Worm (Caenorhabditis elegans) whole organism, late embryonic: ENCODE results near the gene kgb-1.

Experiments
- K02D7.2 ChIP-seq: sonication (generic microtip); optimal IDR thresholded peaks from 2 replicates; lab custom pipeline; 2017; ENCODE audit warnings: mild to moderate bottlenecking, missing genetic modification characterization, missing compliant biosample characterization
- K09A11.1 ChIP-seq: sonication (generic microtip); optimal IDR thresholded peaks from 2 replicates; lab custom pipeline; 2017; ENCODE audit warnings: antibody characterized with exemption, mild to moderate bottlenecking, missing genetic modification characterization, missing compliant biosample characterization; ENCODE audit not compliant: insufficient read depth
- Y22D7AL.16 ChIP-seq: sonication (generic microtip); optimal IDR thresholded peaks from 2 replicates; lab custom pipeline; 2016; ENCODE audit warnings: missing genetic modification characterization, missing compliant biosample characterization
- ceh-14 ChIP-seq: sonication (generic microtip); optimal IDR thresholded peaks from 2 replicates; lab custom pipeline; 2016; ENCODE audit warnings: missing genotype, missing genetic modification characterization, missing compliant biosample characterization
- ceh-18 ChIP-seq: sonication (generic microtip); optimal IDR thresholded peaks from 2 replicates; lab custom pipeline; 2016; ENCODE audit warnings: missing genetic modification characterization, missing compliant biosample characterization
- ceh-31 ChIP-seq: sonication (generic microtip); optimal IDR thresholded peaks from 2 replicates; lab custom pipeline; 2016; ENCODE audit warnings: missing genetic modification characterization, missing compliant biosample characterization
- ceh-34 ChIP-seq: sonication (generic microtip); optimal IDR thresholded peaks from 2 replicates; lab custom pipeline; 2016; ENCODE audit warnings: mild to moderate bottlenecking, missing genetic modification characterization, missing compliant biosample characterization
- ceh-45 ChIP-seq: fragments of 200-800 bp; sonication (Bioruptor generic); IDR thresholded peaks from 2 replicates; pipeline ENCODE4 v1.3.6; 2022; ENCODE audit warnings: missing genetic modification reagents, missing genetic modification characterization, missing compliant biosample characterization
- ceh-48 ChIP-seq: sonication (generic microtip); optimal IDR thresholded peaks from 2 replicates; lab custom pipeline; 2016; ENCODE audit warnings: missing genetic modification characterization, inconsistent platforms, missing compliant biosample characterization
- ceh-6 ChIP-seq: fragments of 200-800 bp; sonication (Bioruptor generic); optimal IDR thresholded peaks from 2 replicates; lab custom pipeline; 2018; ENCODE audit warnings: mild to moderate bottlenecking, missing genetic modification characterization, missing compliant biosample characterization
- ceh-9 ChIP-seq: sonication (generic microtip); optimal IDR thresholded peaks from 2 replicates; lab custom pipeline; 2016; ENCODE audit warnings: mild to moderate bottlenecking, missing genetic modification characterization, inconsistent platforms, missing compliant biosample characterization
- dve-1 ChIP-seq: sonication (generic microtip); optimal IDR thresholded peaks from 2 replicates; lab custom pipeline; 2017; ENCODE audit warnings: antibody characterized with exemption, mild to moderate bottlenecking, missing genetic modification characterization, missing compliant biosample characterization
- elt-2 ChIP-seq: sonication (generic microtip); optimal IDR thresholded peaks from 2 replicates; lab custom pipeline; 2016; ENCODE audit warnings: missing genetic modification reagents, missing genetic modification characterization, missing compliant biosample characterization
- ets-4 ChIP-seq: sonication (generic microtip); optimal IDR thresholded peaks from 2 replicates; lab custom pipeline; 2016; ENCODE audit warnings: missing genetic modification characterization, missing compliant biosample characterization
- fax-1 ChIP-seq: sonication (generic microtip); optimal IDR thresholded peaks from 2 replicates; lab custom pipeline; 2016; ENCODE audit warnings: missing genotype, missing genetic modification characterization, missing compliant biosample characterization
- fkh-10 ChIP-seq: fragments of 150-350 bp; optimal IDR thresholded peaks from 2 replicates; lab custom pipeline; 2014; ENCODE audit warnings: missing biosample characterization, missing genetic modification reagents, missing genetic modification characterization
- gmeb-2 ChIP-seq: sonication (generic microtip); optimal IDR thresholded peaks from 2 replicates; lab custom pipeline; 2016; ENCODE audit warnings: missing genetic modification characterization, inconsistent platforms, missing compliant biosample characterization
- hlh-13 ChIP-seq: fragments of 200-800 bp; sonication (Bioruptor generic); optimal IDR thresholded peaks from 2 replicates; lab custom pipeline; 2018; ENCODE audit warnings: mild to moderate bottlenecking, missing genetic modification characterization, missing compliant biosample characterization
- hlh-6 ChIP-seq: sonication (generic microtip); optimal IDR thresholded peaks from 2 replicates; lab custom pipeline; 2016; ENCODE audit warnings: missing genotype, missing genetic modification characterization, missing compliant biosample characterization
- lin-11 ChIP-seq: fragments of 200-800 bp; sonication (Bioruptor generic); optimal IDR thresholded peaks from 2 replicates; lab custom pipeline; 2018; ENCODE audit warnings: mild to moderate bottlenecking, missing genetic modification characterization, missing compliant biosample characterization
- mec-3 ChIP-seq: sonication (generic microtip); optimal IDR thresholded peaks from 2 replicates; lab custom pipeline; 2016; ENCODE audit warnings: borderline replicate concordance, missing genetic modification characterization, missing compliant biosample characterization
- nfya-1 ChIP-seq: sonication (generic microtip); optimal IDR thresholded peaks from 2 replicates; lab custom pipeline; 2017; ENCODE audit warnings: missing genetic modification characterization, mild to moderate bottlenecking, missing compliant biosample characterization, antibody characterized with exemption, moderate library complexity
- nhr-11 ChIP-seq: fragments of 150-350 bp; optimal IDR thresholded peaks from 2 replicates; lab custom pipeline; 2014; ENCODE audit warnings: missing biosample characterization, missing genetic modification characterization
- npax-4 ChIP-seq: sonication (generic microtip); optimal IDR thresholded peaks from 2 replicates; lab custom pipeline; 2016; ENCODE audit warnings: missing genetic modification characterization, missing compliant biosample characterization
- pax-1 ChIP-seq: fragments of 150-350 bp; optimal IDR thresholded peaks from 2 replicates; lab custom pipeline; 2014; ENCODE audit warnings: missing biosample characterization, missing genetic modification characterization
- pha-4 ChIP-seq: fragments of 150-350 bp; optimal IDR thresholded peaks from 2 replicates; lab custom pipeline; 2018; ENCODE audit warnings: missing biosample characterization, missing genetic modification reagents, missing genetic modification characterization
- pros-1 ChIP-seq: fragments of 150-350 bp; optimal IDR thresholded peaks from 2 replicates; lab custom pipeline; 2014; ENCODE audit warnings: missing biosample characterization, missing genetic modification reagents, missing genetic modification characterization
- rnt-1 ChIP-seq: sonication (generic microtip); optimal IDR thresholded peaks from 2 replicates; lab custom pipeline; 2016; ENCODE audit warnings: missing genetic modification characterization, missing compliant biosample characterization
- sox-2 ChIP-seq: fragments of 200-800 bp; sonication (Bioruptor generic); IDR thresholded peaks from 2 replicates; pipeline ENCODE4 v1.3.6; 2022; ENCODE audit warnings: missing genetic modification reagents, missing genetic modification characterization, missing compliant biosample characterization
- sox-4 ChIP-seq: sonication (generic microtip); optimal IDR thresholded peaks from 2 replicates; lab custom pipeline; 2017; ENCODE audit warnings: mild to moderate bottlenecking, missing genetic modification characterization, inconsistent platforms, missing compliant biosample characterization
- tbx-2 ChIP-seq: sonication (generic microtip); optimal IDR thresholded peaks from 2 replicates; lab custom pipeline; 2016; ENCODE audit warnings: missing genetic modification characterization, missing compliant biosample characterization
- tbx-7 ChIP-seq: sonication (generic microtip); optimal IDR thresholded peaks from 2 replicates; lab custom pipeline; 2016; ENCODE audit warnings: missing genotype, missing genetic modification characterization, missing compliant biosample characterization
- ttx-3 ChIP-seq: sonication (generic microtip); optimal IDR thresholded peaks from 2 replicates; lab custom pipeline; 2016; ENCODE audit warnings: missing genetic modification reagents, missing genetic modification characterization, missing compliant biosample characterization
- unc-3 ChIP-seq, 2 experiments: fragments of 200-800 bp in 1 of 2; sonication (Bioruptor generic) in 1 of 2; sonication (generic microtip) in 1 of 2; conservative IDR thresholded peaks in 1 of 2; optimal IDR thresholded peaks in 1 of 2; 2 replicates each; pipeline versions ENCODE4 v1.3.6 to Lab custom; 2016 to 2022; ENCODE audit warnings: missing compliant biosample characterization in 2 of 2, missing genetic modification characterization in 2 of 2, missing genetic modification reagents in 1 of 2
- unc-42 ChIP-seq: sonication (generic microtip); optimal IDR thresholded peaks from 2 replicates; lab custom pipeline; 2016; ENCODE audit warnings: missing genotype, missing genetic modification characterization, missing compliant biosample characterization
- unc-86 ChIP-seq: sonication (generic microtip); optimal IDR thresholded peaks from 2 replicates; lab custom pipeline; 2016; ENCODE audit warnings: missing genetic modification characterization, missing compliant biosample characterization
- ztf-16 ChIP-seq: sonication (generic microtip); optimal IDR thresholded peaks from 2 replicates; lab custom pipeline; 2017; ENCODE audit warnings: missing genetic modification characterization, missing compliant biosample characterization

The kgb-1 gene

DNA sequence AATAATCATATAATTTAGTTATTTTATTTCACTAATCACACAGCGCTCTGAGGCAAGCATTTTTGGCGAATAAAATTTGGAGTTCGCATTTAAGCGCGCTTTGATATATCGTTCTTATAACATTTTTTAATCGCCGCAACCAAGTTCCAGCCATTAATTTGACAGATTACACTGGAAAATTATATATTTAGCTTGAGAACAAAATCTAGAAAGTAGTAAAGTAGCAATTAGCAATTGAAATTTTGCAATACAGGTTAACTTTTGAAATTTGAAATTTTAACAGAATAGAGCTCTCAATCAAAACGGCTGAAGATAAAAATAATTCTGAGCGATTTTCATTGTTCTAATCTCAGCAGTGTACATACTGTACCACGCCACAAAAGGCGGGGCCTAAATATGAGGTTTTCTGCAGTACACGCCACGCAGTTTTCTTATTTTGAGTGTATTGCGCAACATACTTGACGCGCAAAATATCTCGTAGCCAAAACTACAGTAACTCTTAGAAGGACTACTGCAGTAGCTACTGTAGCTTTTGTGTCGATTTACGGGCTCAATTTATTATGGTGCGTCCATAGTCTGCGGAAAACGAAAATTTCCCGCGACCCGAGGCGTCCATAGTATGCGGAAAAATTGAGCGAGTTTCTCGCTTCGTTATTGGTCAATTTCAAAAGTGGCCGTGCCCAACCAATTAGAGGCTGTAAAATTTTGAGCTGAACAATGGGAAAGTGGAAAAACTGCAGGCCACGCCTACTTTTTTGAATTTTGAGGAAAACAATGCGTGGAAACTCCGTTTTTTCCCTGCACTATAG lies 17.5 kb upstream of the kgb-1 start:
- TF ChIP-seq hlh-13 (no peak), fkh-10 (GFP tag; lab: Kevin White, UChicago) (no peak), ceh-14 (no peak), unc-42 (tag; lab: Kevin White, UChicago) (no peak), pax-1 (tag; lab: Kevin White, UChicago) (no peak), K02D7.2 (no peak), lin-11 (tag; lab: Kevin White, UChicago) (no peak), tbx-2 (tag; lab: Kevin White, UChicago) (no peak), hlh-6 (tag; lab: Kevin White, UChicago) (no peak), ceh-18 (tag; lab: Kevin White, UChicago) (no peak), K09A11.1 (tag; lab: Kevin White, UChicago) (no peak), gmeb-2 (no peak), rnt-1 (tag; lab: Kevin White, UChicago) (no peak), ets-4 (no peak), nhr-11 (tag; lab: Kevin White, UChicago) (no peak), ttx-3 (tag; lab: Kevin White, UChicago) (no peak), sox-4 (no peak), ceh-34 (tag; lab: Kevin White, UChicago) (no peak), tbx-7 (no peak)

DNA sequence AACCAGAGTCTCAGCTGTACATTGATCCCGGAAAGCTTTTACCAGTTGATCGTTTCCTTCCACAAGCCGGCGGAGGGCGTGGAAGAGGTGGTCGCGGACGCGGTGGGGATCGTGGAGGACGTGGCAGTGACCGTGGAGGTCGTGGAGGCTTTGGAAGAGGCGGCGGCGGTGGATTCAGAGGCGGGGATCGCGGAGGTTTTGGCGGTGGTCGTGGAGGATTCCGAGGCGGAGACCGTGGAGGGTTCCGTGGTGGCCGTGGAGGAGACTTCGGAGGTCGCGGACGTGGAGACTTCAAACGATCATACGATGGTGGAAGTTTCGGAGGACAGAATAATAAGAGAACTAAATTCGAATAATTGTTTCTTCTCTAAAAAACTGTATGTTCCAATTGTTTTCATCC lies 16.8 kb upstream of the kgb-1 start:
- TF ChIP-seq ceh-18 (tag; lab: Kevin White, UChicago) (no peak), ceh-6 (GFP tag; lab: Kevin White, UChicago) (no peak), K02D7.2 (no peak), pha-4 (tag; lab: Kevin White, UChicago) (no peak)

DNA sequence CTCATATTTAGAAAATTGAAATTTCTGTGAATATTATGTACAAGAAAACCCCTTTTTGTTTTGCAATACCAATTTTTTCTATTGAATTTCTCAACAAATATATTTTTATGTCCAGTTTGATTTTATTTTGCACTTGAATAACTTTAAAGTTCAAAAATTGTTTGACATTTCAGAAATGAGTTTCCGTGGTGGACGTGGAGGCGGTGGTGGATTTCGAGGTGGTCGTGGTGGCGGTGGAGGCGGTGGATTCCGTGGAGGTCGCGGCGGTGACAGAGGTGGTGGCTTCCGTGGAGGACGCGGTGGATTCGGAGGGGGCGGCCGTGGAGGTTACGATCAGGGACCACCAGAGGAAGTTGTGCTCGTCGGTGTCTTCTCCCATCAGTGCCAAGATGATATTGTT lies 16.2 kb upstream of the kgb-1 start, which contains the start of gene garr-1:
garr-1 (plus strand) TSS at position 174 of the 400 bp plus-strand sequence.
- TF ChIP-seq ceh-9 (tag; lab: Kevin White, UChicago) (no peak), Y22D7AL.16 (tag; lab: Kevin White, UChicago) (no peak), unc-86 (tag; lab: Kevin White, UChicago) (no peak), sox-2 (GFP tag; lab: Robert Waterston, UW) (no peak), pax-1 (tag; lab: Kevin White, UChicago) (no peak), unc-3 (GFP tag; conservative IDR thresholded peaks at IDR 0.05; lab: Robert Waterston, UW) (no peak), unc-3 (tag; optimal IDR thresholded peaks at IDR 0.05; lab: Kevin White, UChicago) (no peak), ztf-16 (no peak), lin-11 (tag; lab: Kevin White, UChicago) (no peak)

DNA sequence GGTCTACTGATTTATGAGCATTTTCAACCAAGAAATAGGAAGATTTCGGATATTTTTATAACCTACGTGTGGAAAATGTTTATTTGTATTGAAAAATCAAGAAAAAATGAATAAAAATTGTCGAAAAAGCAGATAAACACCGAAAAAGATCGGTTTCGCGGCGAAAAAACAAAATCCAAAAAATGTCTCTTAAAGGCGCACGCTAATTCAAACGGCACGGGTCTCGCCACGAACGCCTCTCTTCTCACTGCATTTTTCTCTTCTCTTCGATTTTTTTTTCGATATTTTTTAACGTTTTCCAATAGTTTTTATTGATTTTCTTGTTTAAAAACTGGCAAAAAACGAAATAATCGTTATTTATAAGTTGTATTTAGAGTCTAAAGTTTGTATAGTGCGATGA lies 15.7 kb upstream of the kgb-1 start:
- TF ChIP-seq pros-1 (tag; lab: Kevin White, UChicago) (no peak), ceh-45 (GFP tag; lab: Robert Waterston, UW) (no peak), elt-2 (tag; lab: Kevin White, UChicago) (no peak), dve-1 (no peak), pax-1 (tag; lab: Kevin White, UChicago) (no peak), fax-1 (tag; lab: Kevin White, UChicago) (no peak), ceh-48 (peak; percentile 56), ztf-16 (no peak), unc-3 (GFP tag; conservative IDR thresholded peaks at IDR 0.05; lab: Robert Waterston, UW) (no peak), unc-3 (tag; optimal IDR thresholded peaks at IDR 0.05; lab: Kevin White, UChicago) (no peak), npax-4 (tag; lab: Kevin White, UChicago) (no peak), unc-86 (tag; lab: Kevin White, UChicago) (no peak), nfya-1 (tag; lab: Kevin White, UChicago) (peak; percentile 11), mec-3 (tag; lab: Kevin White, UChicago) (no peak), ceh-31 (no peak)
